Worm (Caenorhabditis elegans): ENCODE measurements around the gene acs-4.
A peak's percentile ranks its signal among the peaks of the same experiment; 100 is the strongest.

Gene acs-4

ce11 chrIII:7188300-7189052 lies 20.8 kb downstream of the acs-4 start, which contains the start of the genes F37C12.21 and F37C12.10:
F37C12.21 (plus strand) TSS chrIII:7188357.
F37C12.10 (minus strand) TSS chrIII:7188384.
- TF ChIP-seq ama-1 (optimal IDR thresholded peaks at IDR 0.05), result no peak
- no peak for TF ChIP-seq elt-1 (tag; optimal IDR thresholded peaks at IDR 0.05)
- TF ChIP-seq fos-1 (tag; optimal IDR thresholded peaks at IDR 0.05), result peak; percentile 59

- TF ChIP-seq nhr-129 (tag; optimal IDR thresholded peaks at IDR 0.05) (peak; percentile 70), blmp-1 (tag; optimal IDR thresholded peaks at IDR 0.05; ENCODE audit: insufficient read depth) (peak; percentile 43), unc-62 (GFP tag; optimal IDR thresholded peaks at IDR 0.05) (no peak), nhr-10 (tag; optimal IDR thresholded peaks at IDR 0.05) (no peak), ztf-1 (GFP tag; conservative IDR thresholded peaks at IDR 0.05) (no peak), sem-4 (tag; optimal IDR thresholded peaks at IDR 0.05) (peak; percentile 46), ama-1 (optimal IDR thresholded peaks at IDR 0.05) (no peak), lin-39 (tag; optimal IDR thresholded peaks at IDR 0.05) (no peak), nhr-6 (tag; optimal IDR thresholded peaks at IDR 0.05) (peak; percentile 44), lin-13 (GFP tag; optimal IDR thresholded peaks at IDR 0.05) (peak; percentile 91), ztf-11 (tag; optimal IDR thresholded peaks at IDR 0.05) (no peak), F13H6.1 (tag; optimal IDR thresholded peaks at IDR 0.05) (peak; percentile 58), skn-1 (tag; optimal IDR thresholded peaks at IDR 0.05) (no peak), elt-1 (tag; optimal IDR thresholded peaks at IDR 0.05) (no peak), nhr-21 (tag; optimal IDR thresholded peaks at IDR 0.05) (peak; percentile 57), ztf-4 (tag; optimal IDR thresholded peaks at IDR 0.05) (no peak), snpc-4 (tag; optimal IDR thresholded peaks at IDR 0.05) (peak; percentile 59), gmeb-1 (tag; optimal IDR thresholded peaks at IDR 0.05) (peak; percentile 82), unc-55 (GFP tag; optimal IDR thresholded peaks at IDR 0.05) (peak; percentile 94), peb-1 (tag; optimal IDR thresholded peaks at IDR 0.05) (no peak), fos-1 (tag; optimal IDR thresholded peaks at IDR 0.05) (peak; percentile 66), lsy-2 (tag; optimal IDR thresholded peaks at IDR 0.05) (peak; percentile 84 to 93), alr-1 (tag; optimal IDR thresholded peaks at IDR 0.05) (no peak), sma-9 (GFP tag; optimal IDR thresholded peaks at IDR 0.05) (peak; percentile 67), sma-9 (tag; optimal IDR thresholded peaks at IDR 0.05) (no peak), nhr-237 (tag; optimal IDR thresholded peaks at IDR 0.05) (no peak), nhr-11 (tag; optimal IDR thresholded peaks at IDR 0.05) (no peak), elt-3 (tag; optimal IDR thresholded peaks at IDR 0.05) (no peak), zag-1 (tag; optimal IDR thresholded peaks at IDR 0.05) (peak; percentile 38), Y55F3AM.14 (GFP tag; optimal IDR thresholded peaks at IDR 0.05) (no peak), unc-39 (tag; optimal IDR thresholded peaks at IDR 0.05) (no peak), ceh-16 (tag; optimal IDR thresholded peaks at IDR 0.05) (peak; percentile 37), C34F6.9 (tag; optimal IDR thresholded peaks at IDR 0.05) (peak; percentile 87), ceh-82 (tag; optimal IDR thresholded peaks at IDR 0.05) (no peak), sma-3 (GFP tag; optimal IDR thresholded peaks at IDR 0.05) (peak; percentile 84), egl-27 (tag; optimal IDR thresholded peaks at IDR 0.05) (peak; percentile 73), mab-5 (tag; optimal IDR thresholded peaks at IDR 0.05) (peak; percentile 46), nhr-23 (tag; optimal IDR thresholded peaks at IDR 0.05) (no peak), lin-11 (tag; optimal IDR thresholded peaks at IDR 0.05) (peak; percentile 80), R02D3.7 (tag; optimal IDR thresholded peaks at IDR 0.05) (peak; percentile 85), mbf-1 (tag; optimal IDR thresholded peaks at IDR 0.05) (no peak), dmd-4 (tag; optimal IDR thresholded peaks at IDR 0.05) (no peak), aly-2 (tag; optimal IDR thresholded peaks at IDR 0.05) (no peak), mdl-1 (tag; optimal IDR thresholded peaks at IDR 0.05) (peak in 1 of 2 experiments; percentile 17), nhr-77 (tag; optimal IDR thresholded peaks at IDR 0.05) (peak; percentile 46), nhr-12 (tag; optimal IDR thresholded peaks at IDR 0.05) (no peak), nhr-25 (tag; optimal IDR thresholded peaks at IDR 0.05) (peak; percentile 79), ZK546.5 (tag; optimal IDR thresholded peaks at IDR 0.05) (peak; percentile 74), crh-2 (tag; optimal IDR thresholded peaks at IDR 0.05) (peak; percentile 79)
Measured at ce11 chrIII:7189581-7190128, 22.0 kb downstream of the acs-4 start, which contains the start of gene rps-21. rps-21 (minus strand) TSS chrIII:7189631.

Measured in whole organism, L2 larva.